Worm (Caenorhabditis elegans) whole organism, L2 larva: ENCODE data around the gene F53F4.7.

Source experiments
- C34F6.9 ChIP-seq: fragments of 150-350 bp; optimal IDR thresholded peaks from 2 replicates; lab custom pipeline; 2014; ENCODE audit warnings: missing biosample characterization, missing genetic modification characterization
- R02D3.7 ChIP-seq: fragments of 150-350 bp; optimal IDR thresholded peaks from 2 replicates; lab custom pipeline; 2014; ENCODE audit warnings: missing biosample characterization, missing genetic modification characterization
- ama-1 ChIP-seq: fragments of 150-350 bp; optimal IDR thresholded peaks from 2 replicates; lab custom pipeline; 2018; ENCODE audit warnings: inconsistent platforms
- egl-27 ChIP-seq: sonication (generic microtip); optimal IDR thresholded peaks from 3 replicates; lab custom pipeline; 2017; ENCODE audit warnings: missing biosample characterization, missing genetic modification reagents, missing genetic modification characterization
- lsy-2 ChIP-seq, 2 experiments: fragments of 150-350 bp in 1 of 2; sonication (generic microtip) in 1 of 2; optimal IDR thresholded peaks; 2 replicates each; lab custom pipeline; 2014 to 2017; ENCODE audit warnings: missing biosample characterization in 2 of 2, missing genetic modification characterization in 2 of 2
- mdl-1 ChIP-seq, 2 experiments: fragments of 150-350 bp in 1 of 2; sonication (generic microtip) in 1 of 2; optimal IDR thresholded peaks; 2 replicates each; lab custom pipeline; 2017; ENCODE audit warnings: missing biosample characterization in 2 of 2, missing genetic modification characterization in 2 of 2
- nhr-11 ChIP-seq: fragments of 150-350 bp; optimal IDR thresholded peaks from 2 replicates; lab custom pipeline; 2014; ENCODE audit warnings: missing biosample characterization, missing genetic modification characterization
- nhr-6 ChIP-seq: fragments of 150-350 bp; optimal IDR thresholded peaks from 2 replicates; lab custom pipeline; 2014; ENCODE audit warnings: missing biosample characterization, missing genetic modification characterization
- nhr-77 ChIP-seq: fragments of 150-350 bp; optimal IDR thresholded peaks from 2 replicates; lab custom pipeline; 2014; ENCODE audit warnings: missing biosample characterization, missing genetic modification characterization
- unc-39 ChIP-seq: fragments of 150-350 bp; optimal IDR thresholded peaks from 2 replicates; lab custom pipeline; 2014; ENCODE audit warnings: missing biosample characterization, missing genetic modification characterization
- zag-1 ChIP-seq: fragments of 150-350 bp; optimal IDR thresholded peaks from 2 replicates; lab custom pipeline; 2014; ENCODE audit warnings: missing biosample characterization, missing genetic modification characterization
- ztf-4 ChIP-seq: fragments of 150-350 bp; optimal IDR thresholded peaks from 2 replicates; lab custom pipeline; 2014; ENCODE audit warnings: missing biosample characterization, missing genetic modification characterization

DNA sequence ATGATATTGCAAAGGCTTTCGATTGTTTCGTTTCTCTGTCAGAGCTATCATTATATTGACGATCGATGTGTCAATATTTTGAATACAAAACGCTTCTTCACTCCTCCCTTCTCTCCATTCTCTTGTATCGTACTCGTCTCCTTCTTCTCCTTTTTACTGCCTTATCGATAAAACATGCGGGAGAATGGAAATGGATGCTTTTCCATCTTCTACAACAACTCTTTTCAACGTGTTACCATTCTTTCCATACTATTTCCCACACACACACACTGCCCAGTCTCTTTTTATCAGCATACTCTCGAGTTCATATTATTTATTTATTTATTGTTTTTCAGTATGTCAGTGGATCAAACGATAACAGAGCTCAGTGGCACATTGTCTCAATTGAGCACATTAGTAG, 35.1 kb downstream of the F53F4.7 start, which contains the start of gene C50B8.6:
- TF ChIP-seq zag-1 (tag; lab: Kevin White, UChicago) (no peak), C34F6.9 (no peak), lsy-2 (tag; optimal IDR thresholded peaks at IDR 0.05; lab: Kevin White, UChicago) (no peak), egl-27 (tag; lab: Kevin White, UChicago) (no peak), ztf-4 (no peak), ama-1 (lab: Kevin White, UChicago) (no peak), nhr-6 (no peak), mdl-1 (tag; optimal IDR thresholded peaks at IDR 0.05; lab: Kevin White, UChicago) (no peak), R02D3.7 (tag; lab: Kevin White, UChicago) (no peak), nhr-11 (tag; lab: Kevin White, UChicago) (no peak), unc-39 (tag; lab: Kevin White, UChicago) (no peak), nhr-77 (no peak)
